Worm (Caenorhabditis elegans): ENCODE data around the gene Y57G11B.2.

DNA sequence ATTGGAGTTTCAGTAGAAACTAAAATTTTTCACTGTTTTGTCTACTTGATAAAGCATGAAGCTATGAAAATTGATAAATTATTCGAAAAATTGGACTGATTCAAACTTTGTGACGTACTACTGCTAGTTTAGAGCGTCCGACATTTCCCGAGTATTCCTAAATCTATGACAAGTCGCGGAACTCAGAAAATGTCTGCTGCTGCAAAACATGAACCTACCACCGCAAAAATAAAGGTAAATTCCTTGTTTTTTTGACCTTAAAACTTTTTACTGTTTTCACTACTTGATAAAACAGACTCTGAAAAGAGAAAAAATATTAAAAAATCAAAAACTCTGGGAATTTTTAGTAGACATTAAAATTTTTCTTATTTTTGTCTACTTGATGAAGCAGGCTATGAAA, 21.6 kb downstream of the Y57G11B.2 start:
- no peak for TF ChIP-seq unc-62 (GFP tag; optimal IDR thresholded peaks at IDR 0.05)
- no peak for TF ChIP-seq let-607 (tag; optimal IDR thresholded peaks at IDR 0.05)
- TF ChIP-seq atf-7 (tag; optimal IDR thresholded peaks at IDR 0.05) = no peak
- no peak for TF ChIP-seq rec-8 (tag; optimal IDR thresholded peaks at IDR 0.05)
- TF ChIP-seq snpc-1.3 (tag; optimal IDR thresholded peaks at IDR 0.05; ENCODE audit: insufficient read depth) = no peak
- no peak for TF ChIP-seq sdz-38 (tag; optimal IDR thresholded peaks at IDR 0.05)
- TF ChIP-seq ceh-100 (GFP tag; IDR thresholded peaks at IDR 0.05) = no peak
- no peak for TF ChIP-seq ceh-27 (GFP tag; optimal IDR thresholded peaks at IDR 0.05)
- no peak for TF ChIP-seq ztf-28 (GFP tag; IDR thresholded peaks at IDR 0.05)
- TF ChIP-seq snpc-4 (GFP tag; optimal IDR thresholded peaks at IDR 0.05) = peak; percentile 64
- peak in 2 of 4 experiments; percentile 70 to 84 for TF ChIP-seq snpc-4 (tag; optimal IDR thresholded peaks at IDR 0.05)
- TF ChIP-seq ama-1 (optimal IDR thresholded peaks at IDR 0.05) = no peak
- TF ChIP-seq ama-1 (GFP tag; optimal IDR thresholded peaks at IDR 0.05) = no peak
- no peak for TF ChIP-seq ekl-4 (GFP tag; IDR thresholded peaks at IDR 0.05)

All from whole organism, young adult.